Worm (Caenorhabditis elegans) whole organism, early embryonic: ENCODE data around the gene fbxb-40.

Experiments used
- B0310.2 ChIP-seq: sonication (generic microtip); optimal IDR thresholded peaks from 2 replicates; lab custom pipeline; 2016; ENCODE audit warnings: mild to moderate bottlenecking, missing genetic modification characterization, missing compliant biosample characterization
- F13C5.2 ChIP-seq: sonication (generic microtip); optimal IDR thresholded peaks from 2 replicates; lab custom pipeline; 2017; ENCODE audit warnings: mild to moderate bottlenecking, missing genetic modification characterization, inconsistent platforms, missing compliant biosample characterization
- ama-1 ChIP-seq: fragments of 150-350 bp; optimal IDR thresholded peaks from 2 replicates; lab custom pipeline; 2014
- ceh-36 ChIP-seq: sonication (generic microtip); optimal IDR thresholded peaks from 2 replicates; lab custom pipeline; 2016; ENCODE audit warnings: missing genetic modification characterization, inconsistent platforms, missing compliant biosample characterization
- flt-1 ChIP-seq: fragments of 200-800 bp; sonication (Bioruptor generic); IDR thresholded peaks from 2 replicates; pipeline ENCODE4 v1.3.6; 2022; ENCODE audit warnings: missing genetic modification characterization, missing compliant biosample characterization
- hnd-1 ChIP-seq: sonication (generic microtip); optimal IDR thresholded peaks from 2 replicates; lab custom pipeline; 2016; ENCODE audit warnings: missing genetic modification characterization, missing compliant biosample characterization

DNA sequence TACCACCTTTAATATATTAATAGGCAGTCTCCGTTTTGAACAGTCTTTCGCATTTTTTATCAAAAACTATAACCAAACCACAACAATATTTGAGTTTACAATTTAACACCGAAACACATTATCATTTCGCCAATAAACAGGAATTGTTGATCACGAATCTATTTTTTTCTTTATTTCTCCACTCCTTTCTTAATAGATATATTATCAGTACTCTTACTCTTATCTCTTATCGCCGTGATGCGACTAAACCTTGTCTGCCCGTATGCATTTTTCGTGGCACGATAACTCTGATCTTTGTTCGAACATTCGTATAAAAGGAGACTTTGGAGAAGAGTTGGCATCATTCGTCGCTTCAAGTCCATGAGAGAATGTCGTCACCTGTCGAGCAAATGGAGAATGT, 7.1 kb upstream of the fbxb-40 start:
- no peak for TF ChIP-seq flt-1 (GFP tag; lab: Robert Waterston, UW)
- no peak for TF ChIP-seq F13C5.2 (tag; lab: Kevin White, UChicago)
- TF ChIP-seq ama-1 (lab: Kevin White, UChicago), result no peak
- no peak for TF ChIP-seq ceh-36 (tag; lab: Kevin White, UChicago)
- no peak for TF ChIP-seq hnd-1 (tag; lab: Kevin White, UChicago)
- TF ChIP-seq B0310.2 (tag; lab: Kevin White, UChicago), result no peak
